Worm (Caenorhabditis elegans): ENCODE measurements around the gene arr-1.

arr-1 gene

DNA sequence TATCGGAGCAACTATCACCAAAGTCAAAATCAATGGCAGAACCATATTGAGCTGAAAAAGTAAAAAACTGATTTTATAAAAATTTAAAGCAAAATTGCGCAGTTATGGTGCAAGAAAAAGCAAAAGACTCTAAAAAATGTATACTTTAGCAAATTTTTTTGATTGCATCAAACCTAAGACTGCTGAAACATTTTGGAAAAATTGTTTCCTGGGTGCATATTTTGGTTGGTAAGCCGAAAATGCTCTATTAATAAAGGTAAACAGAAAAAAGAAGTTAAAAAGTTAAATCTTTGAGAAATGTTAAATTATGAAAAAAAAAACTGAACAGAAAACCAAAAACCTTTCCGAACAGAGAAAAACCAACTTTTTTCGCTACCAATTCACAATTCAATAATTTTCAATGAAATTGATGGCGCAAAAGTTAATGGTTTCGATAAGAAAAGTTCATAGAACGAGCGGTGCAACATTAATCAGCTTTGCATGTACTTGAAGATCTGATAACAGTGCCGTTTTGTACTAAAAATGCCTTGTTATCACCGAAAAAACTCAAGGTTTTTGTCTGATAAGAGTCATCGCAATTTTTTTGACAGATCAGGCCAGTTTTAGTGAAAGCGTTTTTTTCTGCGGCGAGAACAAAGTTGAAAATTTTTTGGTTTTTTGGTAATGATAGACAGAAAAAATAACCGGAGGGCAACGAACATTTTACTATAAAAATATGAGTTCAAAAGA lies 27.5 kb downstream of the arr-1 start, which contains the start of gene abhd-3.2 (continued):
- peak; percentile 52 for TF ChIP-seq mes-2 (tag; optimal IDR thresholded peaks at IDR 0.05; ENCODE audit: poor library complexity, severe bottlenecking)
- 0 out of 2 replicates have a peak, but pooled peaks have one; percentile 10 for TF ChIP-seq lin-38 (GFP tag; IDR thresholded peaks at IDR 0.05)
- TF ChIP-seq nhr-25 (tag; optimal IDR thresholded peaks at IDR 0.05; ENCODE audit: borderline replicate concordance, insufficient read depth), result no peak
- peak; percentile 61 for TF ChIP-seq nhr-102 (tag; optimal IDR thresholded peaks at IDR 0.05)
- peak; percentile 74 for TF ChIP-seq nhr-6 (tag; optimal IDR thresholded peaks at IDR 0.05)
- TF ChIP-seq nhr-77 (tag; optimal IDR thresholded peaks at IDR 0.05), result peak; percentile 85
- peak; percentile 33 for TF ChIP-seq cey-2 (tag; optimal IDR thresholded peaks at IDR 0.05; ENCODE audit: borderline replicate concordance, insufficient read depth)
- TF ChIP-seq mep-1 (tag; optimal IDR thresholded peaks at IDR 0.05), result peak; percentile 65
- peak; percentile 79; the same call in 1 of the 2 replicates for TF ChIP-seq lin-1 (GFP tag; IDR thresholded peaks at IDR 0.05)
- no peak for TF ChIP-seq attf-4 (tag; optimal IDR thresholded peaks at IDR 0.05)
- TF ChIP-seq mdl-1 (tag; optimal IDR thresholded peaks at IDR 0.05), result peak in 1 of 2 experiments; percentile 56
- TF ChIP-seq nhr-28 (tag; optimal IDR thresholded peaks at IDR 0.05), result peak; percentile 93
- no peak for TF ChIP-seq ceh-28 (tag; optimal IDR thresholded peaks at IDR 0.05)
- TF ChIP-seq dmd-6 (GFP tag; IDR thresholded peaks at IDR 0.05), result peak; percentile 98

DNA sequence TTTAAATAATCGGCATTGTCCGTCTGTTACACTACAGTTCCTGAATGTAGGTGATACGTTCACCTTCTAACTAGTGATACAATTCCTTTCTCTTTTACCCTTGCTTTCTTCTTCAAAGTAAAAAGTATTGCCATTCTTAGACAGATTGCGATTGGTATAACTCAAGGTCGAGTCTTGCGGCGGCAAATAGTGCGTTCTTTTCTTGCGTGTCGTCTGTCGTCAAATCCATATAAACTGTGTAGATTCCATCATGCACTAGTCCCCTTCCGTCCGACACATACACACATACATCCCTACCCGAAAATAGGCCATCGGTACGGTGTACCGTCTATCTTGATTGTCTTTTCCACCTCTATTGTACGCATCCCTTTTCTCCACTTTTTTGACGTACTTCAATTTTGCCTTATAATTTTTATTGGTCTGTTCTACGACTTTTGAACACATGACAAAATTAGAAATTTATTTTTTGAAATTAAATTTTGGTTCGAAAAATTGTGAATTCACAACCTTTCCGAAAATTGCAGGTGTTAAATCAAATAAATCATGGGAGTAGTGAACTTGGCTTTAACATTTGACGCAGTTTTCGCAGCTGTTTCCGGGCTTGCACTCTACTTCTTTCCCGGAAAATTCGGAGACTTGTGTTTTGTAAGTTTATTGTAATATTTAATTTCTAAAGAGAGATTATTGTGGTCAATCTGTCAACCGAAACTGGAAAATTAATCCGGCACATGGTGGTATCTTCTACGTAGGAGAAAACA lies 29.8 kb downstream of the arr-1 start, which contains the start of gene C44C1.1:
C44C1.1 (plus strand) TSS at position 525 of the 758 bp plus-strand sequence.
- TF ChIP-seq hlh-11 (tag; optimal IDR thresholded peaks at IDR 0.05) (peak; percentile 18), madf-5 (GFP tag; IDR thresholded peaks at IDR 0.05) (no peak), php-3 (GFP tag; IDR thresholded peaks at IDR 0.05) (no peak), ztf-7 (tag; optimal IDR thresholded peaks at IDR 0.05) (no peak), aly-2 (tag; optimal IDR thresholded peaks at IDR 0.05) (no peak), fos-1 (tag; optimal IDR thresholded peaks at IDR 0.05) (no peak), vab-7 (GFP tag; IDR thresholded peaks at IDR 0.05) (no peak), ama-1 (optimal IDR thresholded peaks at IDR 0.05) (no peak), nhr-28 (tag; optimal IDR thresholded peaks at IDR 0.05) (peak; percentile 70), snpc-1.2 (GFP tag; IDR thresholded peaks at IDR 0.05) (no peak), zip-2 (tag; optimal IDR thresholded peaks at IDR 0.05) (no peak), zfp-2 (tag; optimal IDR thresholded peaks at IDR 0.05) (no peak), ceh-82 (tag; optimal IDR thresholded peaks at IDR 0.05) (no peak), lin-1 (GFP tag; IDR thresholded peaks at IDR 0.05) (no peak), ces-1 (GFP tag; optimal IDR thresholded peaks at IDR 0.05) (no peak), mxl-3 (GFP tag; optimal IDR thresholded peaks at IDR 0.05) (peak; percentile 10), aha-1 (tag) (peak; percentile 2), nhr-41 (GFP tag; IDR thresholded peaks at IDR 0.05) (no peak), lin-15B (tag; optimal IDR thresholded peaks at IDR 0.05) (no peak), rbr-2 (tag; optimal IDR thresholded peaks at IDR 0.05) (no peak), mes-2 (tag; optimal IDR thresholded peaks at IDR 0.05; ENCODE audit: poor library complexity, severe bottlenecking) (no peak), dve-1 (tag; optimal IDR thresholded peaks at IDR 0.05; ENCODE audit: insufficient read depth) (no peak), hlh-30 (tag; optimal IDR thresholded peaks at IDR 0.05; ENCODE audit: insufficient read depth) (no peak), duxl-1 (tag; optimal IDR thresholded peaks at IDR 0.05; ENCODE audit: poor library complexity) (no peak), unc-62 (GFP tag; optimal IDR thresholded peaks at IDR 0.05 in 1 of 2) (peak in 1 of 2 experiments; percentile 71), unc-62 (tag; optimal IDR thresholded peaks at IDR 0.05) (no peak), dmd-8 (GFP tag; IDR thresholded peaks at IDR 0.05) (no peak)
